Worm (Caenorhabditis elegans): Measurements from ENCODE around the gene C33C12.11.

C33C12.11 gene

DNA sequence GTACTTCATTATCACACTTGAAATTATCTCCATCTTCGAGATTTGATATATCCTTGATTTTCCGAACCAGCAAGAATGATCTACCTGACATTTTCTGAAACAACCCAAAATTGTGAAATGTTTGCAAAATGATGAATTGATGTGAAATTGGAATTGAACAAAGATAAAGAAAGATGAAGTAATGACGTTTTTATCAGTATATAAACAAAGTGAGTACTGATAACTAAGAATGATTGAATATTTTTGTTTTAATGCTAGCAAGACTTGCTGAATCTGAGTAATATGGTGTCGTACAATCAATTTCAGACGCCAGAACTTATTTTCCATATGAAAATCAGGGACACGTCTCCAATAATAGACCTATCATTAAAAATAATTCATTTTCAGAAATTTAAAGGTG is 41.5 kb downstream of the C33C12.11 start, which contains the start of gene math-37:
math-37 (minus strand) TSS at position 101 of the 400 bp plus-strand sequence.
- TF ChIP-seq ceh-36 (tag; optimal IDR thresholded peaks at IDR 0.05) (no peak), hnd-1 (tag; optimal IDR thresholded peaks at IDR 0.05) (no peak), ama-1 (optimal IDR thresholded peaks at IDR 0.05) (no peak), tbx-37 (GFP tag; conservative IDR thresholded peaks at IDR 0.05) (no peak), aly-1 (tag; optimal IDR thresholded peaks at IDR 0.05) (no peak), pes-1 (GFP tag; IDR thresholded peaks at IDR 0.05) (no peak), flt-1 (GFP tag; IDR thresholded peaks at IDR 0.05) (no peak), ets-7 (tag; optimal IDR thresholded peaks at IDR 0.05) (no peak), tra-4 (tag; optimal IDR thresholded peaks at IDR 0.05) (no peak), sea-1 (GFP tag; conservative IDR thresholded peaks at IDR 0.05) (no peak), scrt-1 (GFP tag; IDR thresholded peaks at IDR 0.05) (no peak), B0310.2 (tag; optimal IDR thresholded peaks at IDR 0.05) (no peak), hmg-4 (GFP tag; optimal IDR thresholded peaks at IDR 0.05) (no peak), ceh-13 (GFP tag; optimal IDR thresholded peaks at IDR 0.05) (no peak)

ce11 chrII:2116794-2117193 is 46.8 kb downstream of the C33C12.11 start, which contains the start of gene srh-195:
Gene srh-195 (minus strand): TSS chrII:2116894.
- TF ChIP-seq B0310.2 (tag; optimal IDR thresholded peaks at IDR 0.05) (no peak), flt-1 (GFP tag; IDR thresholded peaks at IDR 0.05) (no peak), hmg-4 (GFP tag; optimal IDR thresholded peaks at IDR 0.05) (no peak), aly-1 (tag; optimal IDR thresholded peaks at IDR 0.05) (no peak), sea-1 (GFP tag; conservative IDR thresholded peaks at IDR 0.05) (no peak), scrt-1 (GFP tag; IDR thresholded peaks at IDR 0.05) (no peak), hnd-1 (tag; optimal IDR thresholded peaks at IDR 0.05) (no peak), hmbx-1 (tag; optimal IDR thresholded peaks at IDR 0.05) (no peak), pes-1 (GFP tag; IDR thresholded peaks at IDR 0.05) (no peak), ceh-13 (GFP tag; optimal IDR thresholded peaks at IDR 0.05) (no peak), ets-7 (tag; optimal IDR thresholded peaks at IDR 0.05) (no peak), tbx-37 (GFP tag; conservative IDR thresholded peaks at IDR 0.05) (no peak), tra-4 (tag; optimal IDR thresholded peaks at IDR 0.05) (no peak), F13C5.2 (tag; optimal IDR thresholded peaks at IDR 0.05) (no peak), tbx-11 (GFP tag; IDR thresholded peaks at IDR 0.05) (no peak), ama-1 (optimal IDR thresholded peaks at IDR 0.05) (no peak), ceh-36 (tag; optimal IDR thresholded peaks at IDR 0.05) (no peak)

- TF ChIP-seq ama-1 (optimal IDR thresholded peaks at IDR 0.05) (no peak), flt-1 (GFP tag; IDR thresholded peaks at IDR 0.05) (no peak), ceh-13 (GFP tag; optimal IDR thresholded peaks at IDR 0.05) (no peak), hmbx-1 (tag; optimal IDR thresholded peaks at IDR 0.05) (no peak), scrt-1 (GFP tag; IDR thresholded peaks at IDR 0.05) (no peak), pes-1 (GFP tag; IDR thresholded peaks at IDR 0.05) (no peak), hmg-4 (GFP tag; optimal IDR thresholded peaks at IDR 0.05) (no peak), ceh-36 (tag; optimal IDR thresholded peaks at IDR 0.05) (no peak), tra-4 (tag; optimal IDR thresholded peaks at IDR 0.05) (no peak), ets-7 (tag; optimal IDR thresholded peaks at IDR 0.05) (no peak), aly-1 (tag; optimal IDR thresholded peaks at IDR 0.05) (no peak), sea-1 (GFP tag; conservative IDR thresholded peaks at IDR 0.05) (no peak), B0310.2 (tag; optimal IDR thresholded peaks at IDR 0.05) (no peak), hnd-1 (tag; optimal IDR thresholded peaks at IDR 0.05) (no peak), tbx-37 (GFP tag; conservative IDR thresholded peaks at IDR 0.05) (no peak), tbx-11 (GFP tag; IDR thresholded peaks at IDR 0.05) (no peak), F13C5.2 (tag; optimal IDR thresholded peaks at IDR 0.05) (no peak)
Measured at ce11 chrII:2114488-2114887, 49.1 kb downstream of the C33C12.11 start.
